Worm (Caenorhabditis elegans) whole organism, mixed stage, embryonic: ENCODE measurements around the gene C17B7.14.

Experiments used
- M03D4.4 ChIP-seq: sonication (generic microtip); optimal IDR thresholded peaks from 2 replicates; lab custom pipeline; 2017; ENCODE audit warnings: mild to moderate bottlenecking, missing genetic modification characterization, missing compliant biosample characterization
- bed-3 ChIP-seq: fragments of 200-800 bp; sonication (Bioruptor generic); optimal IDR thresholded peaks from 3 replicates; lab custom pipeline; 2018; ENCODE audit warnings: mild to moderate bottlenecking, missing genetic modification characterization, moderate library complexity, missing compliant biosample characterization
- ceh-39 ChIP-seq: fragments of 150-350 bp; optimal IDR thresholded peaks from 2 replicates; lab custom pipeline; 2014; ENCODE audit warnings: missing biosample characterization, missing genetic modification characterization
- ceh-43 ChIP-seq: fragments of 200-800 bp; sonication (Bioruptor generic); optimal IDR thresholded peaks from 2 replicates; lab custom pipeline; 2018; ENCODE audit warnings: mild to moderate bottlenecking, missing genetic modification characterization, moderate library complexity, missing compliant biosample characterization
- ces-1 ChIP-seq: fragments of 150-350 bp; optimal IDR thresholded peaks from 2 replicates; lab custom pipeline; 2014; ENCODE audit warnings: missing biosample characterization, missing genetic modification reagents, missing genetic modification characterization
- elt-1 ChIP-seq: sonication (generic microtip); optimal IDR thresholded peaks from 2 replicates; lab custom pipeline; 2017; ENCODE audit warnings: missing genetic modification characterization, mild to moderate bottlenecking, missing compliant biosample characterization, antibody characterized with exemption, moderate library complexity, borderline replicate concordance; ENCODE audit not compliant: insufficient read depth
- elt-3 ChIP-seq: fragments of 150-350 bp; optimal IDR thresholded peaks from 2 replicates; lab custom pipeline; 2014; ENCODE audit warnings: missing biosample characterization, missing genetic modification characterization
- flh-1 ChIP-seq: fragments of 200-800 bp; sonication (Bioruptor generic); optimal IDR thresholded peaks from 2 replicates; lab custom pipeline; 2018; ENCODE audit warnings: mild to moderate bottlenecking, missing genetic modification characterization, moderate library complexity, missing compliant biosample characterization
- hlh-1 ChIP-seq: fragments of 150-350 bp; optimal IDR thresholded peaks from 2 replicates; lab custom pipeline; 2014; ENCODE audit warnings: missing biosample characterization, missing genetic modification reagents, missing genetic modification characterization
- lin-13 ChIP-seq: fragments of 150-350 bp; optimal IDR thresholded peaks from 2 replicates; lab custom pipeline; 2014; ENCODE audit warnings: missing biosample characterization, missing genetic modification characterization
- lin-32 ChIP-seq: fragments of 200-800 bp; sonication (Bioruptor generic); optimal IDR thresholded peaks from 2 replicates; lab custom pipeline; 2018; ENCODE audit warnings: mild to moderate bottlenecking, missing genetic modification characterization, missing compliant biosample characterization
- lsy-2 ChIP-seq: fragments of 150-350 bp; optimal IDR thresholded peaks from 2 replicates; lab custom pipeline; 2014; ENCODE audit warnings: missing biosample characterization, missing genetic modification characterization
- mab-5 ChIP-seq: fragments of 150-350 bp; optimal IDR thresholded peaks from 2 replicates; lab custom pipeline; 2014; ENCODE audit warnings: missing biosample characterization, missing genetic modification characterization
- mep-1 ChIP-seq: fragments of 150-350 bp; optimal IDR thresholded peaks from 2 replicates; lab custom pipeline; 2017; ENCODE audit warnings: missing biosample characterization, missing genetic modification reagents, missing genetic modification characterization, inconsistent platforms
- nhr-12 ChIP-seq: fragments of 150-350 bp; optimal IDR thresholded peaks from 2 replicates; lab custom pipeline; 2014; ENCODE audit warnings: missing biosample characterization, missing genetic modification characterization
- nhr-2 ChIP-seq: fragments of 150-350 bp; optimal IDR thresholded peaks from 2 replicates; lab custom pipeline; 2014; ENCODE audit warnings: missing biosample characterization, missing genetic modification characterization
- nhr-237 ChIP-seq: fragments of 150-350 bp; optimal IDR thresholded peaks from 2 replicates; lab custom pipeline; 2014; ENCODE audit warnings: missing biosample characterization, missing genetic modification characterization
- nhr-28 ChIP-seq: fragments of 150-350 bp; optimal IDR thresholded peaks from 2 replicates; lab custom pipeline; 2014; ENCODE audit warnings: missing biosample characterization, missing genetic modification characterization
- nhr-76 ChIP-seq: sonication (generic microtip); optimal IDR thresholded peaks from 2 replicates; lab custom pipeline; 2017; ENCODE audit warnings: missing biosample characterization, missing genetic modification characterization
- pha-4 ChIP-seq: fragments of 150-350 bp; optimal IDR thresholded peaks from 2 replicates; lab custom pipeline; 2018; ENCODE audit warnings: missing biosample characterization, missing genetic modification reagents, missing genetic modification characterization
- sem-2 ChIP-seq: fragments of 200-800 bp; sonication (Bioruptor generic); optimal IDR thresholded peaks from 2 replicates; lab custom pipeline; 2018; ENCODE audit warnings: mild to moderate bottlenecking, missing genetic modification characterization, missing compliant biosample characterization
- snpc-4 ChIP-seq: fragments of 150-350 bp; optimal IDR thresholded peaks from 2 replicates; lab custom pipeline; 2014; ENCODE audit warnings: missing biosample characterization, missing genetic modification characterization
- sptf-1 ChIP-seq: sonication (generic microtip); optimal IDR thresholded peaks from 2 replicates; lab custom pipeline; 2017; ENCODE audit warnings: mild to moderate bottlenecking, missing genetic modification characterization, moderate library complexity, missing compliant biosample characterization
- tbx-8 ChIP-seq: fragments of 200-800 bp; sonication (Bioruptor generic); optimal IDR thresholded peaks from 2 replicates; lab custom pipeline; 2018; ENCODE audit warnings: mild to moderate bottlenecking, missing genetic modification characterization, moderate library complexity, missing compliant biosample characterization
- unc-120 ChIP-seq: sonication (generic microtip); optimal IDR thresholded peaks from 2 replicates; lab custom pipeline; 2017; ENCODE audit warnings: missing genetic modification characterization, missing compliant biosample characterization; ENCODE audit not compliant: poor library complexity, severe bottlenecking
- unc-39 ChIP-seq: fragments of 150-350 bp; optimal IDR thresholded peaks from 2 replicates; lab custom pipeline; 2014; ENCODE audit warnings: missing biosample characterization, missing genetic modification characterization
- unc-62 ChIP-seq: fragments of 150-350 bp; optimal IDR thresholded peaks from 2 replicates; lab custom pipeline; 2014; ENCODE audit warnings: missing biosample characterization, missing genetic modification reagents, missing genetic modification characterization
- zip-8 ChIP-seq: fragments of 150-350 bp; optimal IDR thresholded peaks from 2 replicates; lab custom pipeline; 2014; ENCODE audit warnings: missing biosample characterization, missing genetic modification characterization
- ztf-11 ChIP-seq: fragments of 150-350 bp; optimal IDR thresholded peaks from 2 replicates; lab custom pipeline; 2014; ENCODE audit warnings: missing biosample characterization, missing genetic modification characterization

The C17B7.14 gene

DNA sequence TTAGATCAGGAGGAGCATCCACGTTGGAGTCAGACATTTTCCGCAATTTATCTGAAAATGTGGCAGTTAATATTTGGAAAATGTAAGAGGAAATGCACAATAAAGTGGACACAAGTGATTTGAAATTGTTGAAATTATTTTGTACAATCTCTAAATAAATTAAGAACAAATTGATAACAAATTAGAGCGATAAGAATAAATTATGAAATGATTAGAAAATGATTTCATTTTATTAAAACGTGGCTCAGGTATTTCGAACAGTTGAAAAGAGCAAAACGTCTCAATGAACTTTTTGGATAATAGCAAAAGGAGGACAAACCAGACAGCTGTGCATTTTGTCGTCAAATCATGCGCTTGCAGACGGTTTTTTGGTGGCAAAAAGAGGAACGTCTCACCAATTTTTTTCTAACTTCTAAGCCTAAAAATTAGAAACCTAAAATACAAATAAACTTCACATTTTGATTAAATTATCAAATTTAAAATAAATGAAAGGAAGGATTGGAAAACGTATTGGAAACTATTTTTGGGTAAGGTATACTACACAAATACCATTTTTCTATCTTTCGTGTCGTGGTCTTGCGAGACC lies 26.2 kb upstream of the C17B7.14 start, which contains the start of gene fbxa-65:
TSS of gene fbxa-65 (minus strand) at position 51 of the 586 bp plus-strand sequence.
- TF ChIP-seq mep-1 (no peak), nhr-237 (no peak), lin-32 (no peak), bed-3 (GFP tag; lab: Kevin White, UChicago) (no peak), hlh-1 (no peak), ceh-43 (GFP tag; lab: Kevin White, UChicago) (no peak), ztf-11 (tag; lab: Kevin White, UChicago) (no peak)

DNA sequence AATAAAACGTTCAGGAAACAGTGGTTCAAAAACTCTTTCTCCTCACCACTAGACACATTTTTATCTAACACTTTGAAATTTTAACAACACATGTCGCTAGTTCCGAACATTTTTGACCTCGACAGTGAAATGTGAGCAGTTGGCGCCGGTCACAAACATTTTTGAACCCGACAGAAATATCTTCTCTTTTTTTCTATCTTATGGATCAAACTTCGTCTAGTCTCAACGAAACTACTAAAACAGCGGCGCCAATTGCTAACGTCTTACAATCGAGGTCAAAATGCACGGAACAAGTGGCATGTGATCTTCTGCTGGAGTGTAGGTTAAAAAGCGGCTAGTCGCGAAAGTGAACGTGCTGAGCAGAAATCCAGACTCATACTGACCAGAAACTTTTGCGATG lies 23.7 kb upstream of the C17B7.14 start:
- no peak for TF ChIP-seq hlh-1
- TF ChIP-seq nhr-12, result no peak
- TF ChIP-seq lin-13, result no peak
- TF ChIP-seq ztf-11 (tag; lab: Kevin White, UChicago), result no peak
- TF ChIP-seq ces-1 (GFP tag; lab: Kevin White, UChicago), result no peak
- TF ChIP-seq ceh-43 (GFP tag; lab: Kevin White, UChicago), result no peak
- no peak for TF ChIP-seq nhr-2 (tag; lab: Kevin White, UChicago)
- no peak for TF ChIP-seq sem-2 (GFP tag; lab: Kevin White, UChicago)
- TF ChIP-seq lsy-2 (tag; lab: Kevin White, UChicago), result no peak
- no peak for TF ChIP-seq pha-4 (tag; lab: Kevin White, UChicago)
- no peak for TF ChIP-seq unc-39 (tag; lab: Kevin White, UChicago)
- no peak for TF ChIP-seq bed-3 (GFP tag; lab: Kevin White, UChicago)
- no peak for TF ChIP-seq unc-62
- no peak for TF ChIP-seq snpc-4

DNA sequence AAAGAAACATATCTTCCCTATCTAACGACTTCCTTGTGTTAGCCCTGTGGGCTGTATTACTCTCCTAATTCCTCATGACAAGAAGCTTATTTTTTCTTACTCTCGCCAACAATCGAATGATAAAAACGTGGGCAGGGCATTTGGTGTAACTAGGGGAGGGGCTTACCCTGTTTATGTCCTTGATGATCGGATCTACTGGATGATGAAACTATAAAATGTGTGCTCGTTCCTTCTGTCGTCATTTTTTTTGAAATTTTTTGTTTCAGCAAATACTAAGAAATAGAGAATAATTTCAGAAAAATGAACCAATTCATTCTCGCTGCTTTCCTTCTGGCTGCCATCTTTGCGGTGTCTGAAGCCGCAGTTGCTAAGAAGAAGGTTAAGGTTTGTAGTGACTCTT lies 22.2 kb upstream of the C17B7.14 start, which contains the start of gene C17B7.3:
TSS of gene C17B7.3 (plus strand) at position 301 of the 400 bp plus-strand sequence.
- no peak for TF ChIP-seq nhr-12
- no peak for TF ChIP-seq nhr-28 (tag; lab: Kevin White, UChicago)

DNA sequence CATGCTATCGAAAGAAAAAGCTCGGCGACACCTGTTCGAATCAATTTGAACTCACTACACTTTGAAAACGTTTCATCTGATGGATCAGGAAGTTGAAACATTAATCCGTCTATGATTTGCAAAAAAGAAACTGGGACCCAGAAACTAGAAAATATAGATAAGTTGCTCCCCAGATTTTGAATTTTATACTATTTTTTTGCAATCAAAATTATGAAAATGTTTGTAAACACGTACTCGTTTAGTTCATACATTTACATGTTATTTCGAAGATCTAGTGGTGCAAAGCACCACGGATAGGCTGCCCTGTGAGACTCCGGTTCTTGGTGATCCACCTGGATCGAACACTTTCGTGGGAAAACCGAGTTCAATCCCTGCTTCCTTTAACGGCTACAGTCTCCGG lies 21.6 kb upstream of the C17B7.14 start, which contains the start of gene C17B7.10:
TSS of gene C17B7.10 (minus strand) at position 101 of the 400 bp plus-strand sequence.
- TF ChIP-seq ceh-39 (tag; lab: Kevin White, UChicago), result no peak
- TF ChIP-seq mep-1, result no peak
- TF ChIP-seq bed-3 (GFP tag; lab: Kevin White, UChicago), result no peak
- no peak for TF ChIP-seq unc-39 (tag; lab: Kevin White, UChicago)
- no peak for TF ChIP-seq sem-2 (GFP tag; lab: Kevin White, UChicago)
- TF ChIP-seq pha-4 (tag; lab: Kevin White, UChicago), result no peak
- TF ChIP-seq unc-120 (tag; lab: Kevin White, UChicago), result no peak
- no peak for TF ChIP-seq mab-5 (tag; lab: Kevin White, UChicago)
- no peak for TF ChIP-seq unc-62
- no peak for TF ChIP-seq nhr-237
- no peak for TF ChIP-seq ztf-11 (tag; lab: Kevin White, UChicago)
- TF ChIP-seq lin-32, result no peak
- TF ChIP-seq sptf-1 (tag; lab: Kevin White, UChicago), result no peak
- TF ChIP-seq snpc-4, result no peak
- no peak for TF ChIP-seq nhr-2 (tag; lab: Kevin White, UChicago)
- TF ChIP-seq nhr-76 (tag; lab: Kevin White, UChicago), result no peak
- no peak for TF ChIP-seq M03D4.4
- TF ChIP-seq zip-8, result no peak
- no peak for TF ChIP-seq tbx-8
- TF ChIP-seq, all 35 proteins: peak for 0

DNA sequence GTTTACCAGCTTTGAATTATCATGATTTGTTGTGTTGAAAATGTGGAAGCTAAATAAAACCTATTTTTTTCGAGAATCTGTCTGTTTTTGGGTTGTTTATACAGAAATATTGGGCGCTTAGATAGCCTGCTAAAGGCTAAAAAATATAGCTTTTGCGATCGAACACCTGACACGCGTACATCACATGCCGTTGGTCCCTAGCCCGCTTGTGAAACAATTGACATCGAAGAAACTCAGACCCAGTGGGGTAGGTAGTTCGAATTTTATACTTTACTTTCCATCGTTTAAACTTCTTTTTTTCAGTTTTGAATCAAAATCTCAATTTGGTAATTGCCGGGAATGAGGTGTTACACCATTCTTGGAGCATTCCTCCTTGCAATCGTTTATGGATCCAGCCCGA lies 18.7 kb upstream of the C17B7.14 start, which contains the start of gene C17B7.4:
TSS of gene C17B7.4 (plus strand) at position 301 of the 400 bp plus-strand sequence.
- TF ChIP-seq unc-39 (tag; lab: Kevin White, UChicago) (no peak), nhr-28 (tag; lab: Kevin White, UChicago) (no peak), snpc-4 (no peak), ceh-39 (tag; lab: Kevin White, UChicago) (no peak), ceh-43 (GFP tag; lab: Kevin White, UChicago) (no peak), ztf-11 (tag; lab: Kevin White, UChicago) (no peak)

DNA sequence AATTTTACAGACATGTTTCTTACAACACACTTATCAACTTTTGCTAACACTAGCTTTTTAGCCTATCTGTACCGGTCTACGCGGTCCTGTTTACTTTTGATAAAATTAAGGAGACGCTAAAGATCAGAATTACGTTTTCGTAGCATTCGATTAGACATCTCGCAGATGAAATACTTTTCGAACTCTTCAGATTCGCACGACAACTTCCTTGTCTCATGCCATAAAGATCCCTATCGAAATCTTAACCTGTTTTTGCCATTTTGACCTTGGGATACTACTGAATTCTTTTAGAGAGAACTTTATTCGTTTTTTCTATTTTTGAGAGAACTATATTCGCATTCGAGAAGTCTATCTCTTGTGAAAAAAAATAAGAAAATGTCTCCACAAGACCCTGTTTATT lies 13.0 kb upstream of the C17B7.14 start, which contains the start of gene C17B7.5:
TSS of gene C17B7.5 (plus strand) at position 301 of the 400 bp plus-strand sequence.
- TF ChIP-seq pha-4 (tag; lab: Kevin White, UChicago) (no peak), unc-120 (tag; lab: Kevin White, UChicago) (no peak), lin-13 (no peak), mab-5 (tag; lab: Kevin White, UChicago) (no peak), ztf-11 (tag; lab: Kevin White, UChicago) (no peak), ceh-39 (tag; lab: Kevin White, UChicago) (no peak), elt-1 (no peak), nhr-76 (tag; lab: Kevin White, UChicago) (no peak), elt-3 (tag; lab: Kevin White, UChicago) (no peak), ces-1 (GFP tag; lab: Kevin White, UChicago) (no peak), nhr-28 (tag; lab: Kevin White, UChicago) (no peak), flh-1 (no peak)
